Worm (Caenorhabditis elegans) whole organism, midembryonic: ENCODE results near the gene T21B10.4.

ENCODE experiments used
- T22C8.4 ChIP-seq: fragments of 200-800 bp; sonication (Bioruptor generic); IDR thresholded peaks from 2 replicates; pipeline ENCODE4 v1.3.6; 2022; ENCODE audit warnings: missing genetic modification characterization, missing compliant biosample characterization
- cog-1 ChIP-seq: sonication (generic microtip); optimal IDR thresholded peaks from 2 replicates; lab custom pipeline; 2016; ENCODE audit warnings: missing genetic modification characterization, missing compliant biosample characterization
- flt-1 ChIP-seq: fragments of 200-800 bp; sonication (Bioruptor generic); IDR thresholded peaks from 2 replicates; pipeline ENCODE4 v1.3.6; 2022; ENCODE audit warnings: missing genetic modification characterization, missing compliant biosample characterization
- klf-2 ChIP-seq: fragments of 200-800 bp; sonication (Bioruptor generic); conservative IDR thresholded peaks from 2 replicates; pipeline ENCODE4 v1.3.6; 2022; ENCODE audit warnings: missing genetic modification reagents, missing genetic modification characterization, missing compliant biosample characterization
- med-1 ChIP-seq: sonication (generic microtip); optimal IDR thresholded peaks from 2 replicates; lab custom pipeline; 2017; ENCODE audit warnings: missing genetic modification characterization, mild to moderate bottlenecking, missing compliant biosample characterization, antibody characterized with exemption, missing genetic modification reagents; ENCODE audit not compliant: insufficient read depth
- ref-1 ChIP-seq: fragments of 200-800 bp; sonication (Bioruptor generic); conservative IDR thresholded peaks from 2 replicates; pipeline ENCODE4 v1.3.6; 2022; ENCODE audit warnings: missing genetic modification reagents, missing genetic modification characterization, missing compliant biosample characterization
- tab-1 ChIP-seq: fragments of 200-800 bp; sonication (Bioruptor generic); IDR thresholded peaks from 2 replicates; pipeline ENCODE4 v1.3.6; 2022; ENCODE audit warnings: missing genetic modification characterization, missing compliant biosample characterization
- ztf-23 ChIP-seq: fragments of 200-800 bp; sonication (Bioruptor generic); IDR thresholded peaks from 2 replicates; pipeline ENCODE4 v1.3.6; 2022; ENCODE audit warnings: missing genetic modification reagents, missing genetic modification characterization, missing compliant biosample characterization
- ztf-29 ChIP-seq: fragments of 200-800 bp; sonication (Bioruptor generic); IDR thresholded peaks from 2 replicates; pipeline ENCODE4 v1.3.6; 2022; ENCODE audit warnings: missing genetic modification reagents, missing genetic modification characterization, missing compliant biosample characterization

T21B10.4 gene

ce11 chrII:8964835-8965234 lies 24.1 kb downstream of the T21B10.4 start, which contains the start of the genes ndub-3 and C18E9.2:
ndub-3 (minus strand) TSS chrII:8964890.
C18E9.2 (plus strand) TSS chrII:8965006.
- TF ChIP-seq tab-1 (GFP tag; lab: Robert Waterston, UW) (no peak), ztf-23 (GFP tag; lab: Robert Waterston, UW) (0 out of 2 replicates have a peak, but pooled peaks have one; percentile 48), ref-1 (GFP tag; lab: Robert Waterston, UW) (no peak)

- TF ChIP-seq ref-1 (GFP tag; lab: Robert Waterston, UW), result no peak
- TF ChIP-seq med-1 (GFP tag; lab: Kevin White, UChicago), result no peak
- peak; percentile 40 for TF ChIP-seq cog-1 (tag; lab: Kevin White, UChicago)
- TF ChIP-seq T22C8.4 (GFP tag; lab: Robert Waterston, UW), result no peak
- TF ChIP-seq tab-1 (GFP tag; lab: Robert Waterston, UW), result no peak
These were observed 28.8 kb downstream of the T21B10.4 start, which contains the start of the genes szy-20 and C18E9.5 for ce11 chrII:8969251-8970183. szy-20 (minus strand) TSS chrII:8969333. C18E9.5 (plus strand) TSS chrII:8969980.

DNA sequence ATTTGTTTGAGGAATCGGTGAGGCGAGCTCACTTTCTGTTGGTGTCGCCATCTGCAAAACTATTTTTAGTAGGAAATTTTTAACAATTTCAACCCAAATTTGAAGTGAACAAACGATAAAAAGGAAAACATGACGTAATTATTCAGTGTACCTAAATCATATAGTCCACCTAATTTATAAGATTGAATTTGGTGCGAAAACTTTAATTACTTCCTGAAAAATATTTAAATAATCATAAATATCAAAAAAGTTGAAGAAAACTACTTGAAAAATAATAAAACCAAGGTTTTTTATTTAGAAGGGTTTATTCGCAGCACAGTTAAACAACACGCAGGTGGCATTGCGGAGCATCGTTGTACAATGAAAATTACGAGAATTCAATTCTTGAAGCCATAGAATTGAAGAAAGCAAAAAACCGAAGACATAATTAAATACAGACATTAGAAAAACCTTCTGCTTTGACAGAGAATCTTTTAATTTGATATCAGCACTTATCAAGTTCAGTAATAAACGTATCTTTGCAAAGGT lies 32.9 kb downstream of the T21B10.4 start, which contains the start of gene tomm-40:
TSS of gene tomm-40 (minus strand) at position 51 of the 528 bp plus-strand sequence.
- TF ChIP-seq klf-2 (GFP tag; lab: Robert Waterston, UW) (no peak), ref-1 (GFP tag; lab: Robert Waterston, UW) (no peak), med-1 (GFP tag; lab: Kevin White, UChicago) (no peak), T22C8.4 (GFP tag; lab: Robert Waterston, UW) (no peak)

DNA sequence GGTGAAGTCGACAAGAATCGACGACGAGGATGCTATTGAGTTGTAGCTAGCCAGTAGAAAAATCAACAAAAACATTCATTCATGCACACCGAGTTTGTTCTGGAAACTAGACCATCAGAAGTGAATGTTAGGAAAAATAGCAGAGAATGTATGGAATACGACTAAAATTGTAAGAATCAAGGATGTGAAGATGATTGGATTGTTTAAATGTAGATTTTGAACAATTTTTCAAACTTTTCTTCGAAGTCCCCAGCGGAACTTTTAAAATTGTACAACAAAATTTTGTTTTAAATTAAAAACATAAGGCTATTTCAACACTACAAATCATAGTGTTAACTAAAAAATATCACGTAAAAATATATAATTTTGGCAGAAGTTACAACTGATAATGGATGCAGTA lies 42.0 kb downstream of the T21B10.4 start, which contains the start of gene C18E9.7:
TSS of gene C18E9.7 (minus strand) at position 101 of the 400 bp plus-strand sequence.
- TF ChIP-seq klf-2 (GFP tag; lab: Robert Waterston, UW) (no peak), T22C8.4 (GFP tag; lab: Robert Waterston, UW) (no peak), cog-1 (tag; lab: Kevin White, UChicago) (no peak), tab-1 (GFP tag; lab: Robert Waterston, UW) (no peak), ref-1 (GFP tag; lab: Robert Waterston, UW) (no peak), ztf-29 (GFP tag; lab: Robert Waterston, UW) (no peak), med-1 (GFP tag; lab: Kevin White, UChicago) (no peak), flt-1 (GFP tag; lab: Robert Waterston, UW) (no peak), ztf-23 (GFP tag; lab: Robert Waterston, UW) (no peak)

DNA sequence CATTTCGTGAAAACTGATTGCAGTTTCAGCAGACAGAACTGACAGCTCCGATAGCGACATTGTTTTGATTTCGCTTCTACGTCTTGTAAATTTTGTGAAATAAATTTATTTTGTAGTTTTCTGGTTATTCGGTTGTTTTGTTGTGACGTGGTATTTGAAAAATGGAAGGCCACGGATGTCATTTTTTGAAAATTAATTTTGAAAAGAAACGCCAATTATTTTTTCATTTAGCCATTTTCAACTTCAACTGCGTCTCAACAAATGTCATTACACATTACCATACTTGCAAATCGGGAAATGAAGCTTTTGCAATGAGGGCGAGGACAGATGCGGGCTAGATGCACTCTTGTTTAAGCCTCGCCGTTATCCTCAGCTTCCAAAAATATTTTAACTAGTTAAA lies 47.3 kb downstream of the T21B10.4 start, which contains the start of gene C18E9.8:
TSS of gene C18E9.8 (minus strand) at position 101 of the 400 bp plus-strand sequence.
- TF ChIP-seq ztf-29 (GFP tag; lab: Robert Waterston, UW) (no peak), ztf-23 (GFP tag; lab: Robert Waterston, UW) (no peak), T22C8.4 (GFP tag; lab: Robert Waterston, UW) (no peak), klf-2 (GFP tag; lab: Robert Waterston, UW) (no peak), flt-1 (GFP tag; lab: Robert Waterston, UW) (no peak), cog-1 (tag; lab: Kevin White, UChicago) (no peak), ref-1 (GFP tag; lab: Robert Waterston, UW) (no peak), med-1 (GFP tag; lab: Kevin White, UChicago) (no peak), tab-1 (GFP tag; lab: Robert Waterston, UW) (no peak)

ce11 chrII:8989444-8989843 lies 48.8 kb downstream of the T21B10.4 start, which contains the start of gene C18E9.9:
C18E9.9 (minus strand) TSS chrII:8989544.
- TF ChIP-seq cog-1 (tag; lab: Kevin White, UChicago) (no peak), ztf-23 (GFP tag; lab: Robert Waterston, UW) (no peak), T22C8.4 (GFP tag; lab: Robert Waterston, UW) (no peak), ztf-29 (GFP tag; lab: Robert Waterston, UW) (no peak), flt-1 (GFP tag; lab: Robert Waterston, UW) (no peak), ref-1 (GFP tag; lab: Robert Waterston, UW) (no peak), klf-2 (GFP tag; lab: Robert Waterston, UW) (no peak), tab-1 (GFP tag; lab: Robert Waterston, UW) (no peak), med-1 (GFP tag; lab: Kevin White, UChicago) (no peak)

ce11 chrII:8990267-8990666 lies 49.6 kb downstream of the T21B10.4 start:
- TF ChIP-seq ztf-23 (GFP tag; lab: Robert Waterston, UW), result no peak
- TF ChIP-seq tab-1 (GFP tag; lab: Robert Waterston, UW), result no peak
- TF ChIP-seq cog-1 (tag; lab: Kevin White, UChicago), result no peak
- no peak for TF ChIP-seq ref-1 (GFP tag; lab: Robert Waterston, UW)
- no peak for TF ChIP-seq klf-2 (GFP tag; lab: Robert Waterston, UW)
- no peak for TF ChIP-seq med-1 (GFP tag; lab: Kevin White, UChicago)
- TF ChIP-seq flt-1 (GFP tag; lab: Robert Waterston, UW), result no peak
- TF ChIP-seq T22C8.4 (GFP tag; lab: Robert Waterston, UW), result no peak

DNA sequence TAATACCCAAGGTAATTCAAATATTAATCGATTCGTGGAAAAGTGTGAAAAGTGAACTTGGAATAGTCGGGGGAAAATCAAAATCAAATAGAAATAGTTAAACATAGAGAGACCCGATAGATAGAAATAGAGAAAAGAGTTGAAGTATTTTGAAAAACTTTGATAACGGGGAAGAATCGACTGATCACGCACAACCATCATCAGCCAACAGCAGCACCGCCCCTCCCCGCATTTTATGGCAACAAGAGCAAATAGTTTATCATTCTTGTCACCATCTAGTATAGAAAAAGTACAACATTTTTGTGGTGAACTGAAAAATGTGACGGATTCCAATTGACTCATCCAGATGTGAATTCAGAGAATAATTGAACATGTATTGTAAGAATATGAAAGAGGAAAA lies 50.9 kb downstream of the T21B10.4 start:
- TF ChIP-seq med-1 (GFP tag; lab: Kevin White, UChicago) (no peak), cog-1 (tag; lab: Kevin White, UChicago) (no peak), ref-1 (GFP tag; lab: Robert Waterston, UW) (no peak), T22C8.4 (GFP tag; lab: Robert Waterston, UW) (no peak), ztf-29 (GFP tag; lab: Robert Waterston, UW) (no peak), tab-1 (GFP tag; lab: Robert Waterston, UW) (no peak), klf-2 (GFP tag; lab: Robert Waterston, UW) (no peak), ztf-23 (GFP tag; lab: Robert Waterston, UW) (no peak), flt-1 (GFP tag; lab: Robert Waterston, UW) (no peak)
